Worm (Caenorhabditis elegans) whole organism, early embryonic: ENCODE results near the gene lrpr-1.

Experiments
- B0310.2 ChIP-seq: sonication (generic microtip); optimal IDR thresholded peaks from 2 replicates; lab custom pipeline; 2016; ENCODE audit warnings: mild to moderate bottlenecking, missing genetic modification characterization, missing compliant biosample characterization
- F13C5.2 ChIP-seq: sonication (generic microtip); optimal IDR thresholded peaks from 2 replicates; lab custom pipeline; 2017; ENCODE audit warnings: mild to moderate bottlenecking, missing genetic modification characterization, inconsistent platforms, missing compliant biosample characterization
- aly-1 ChIP-seq: sonication (generic microtip); optimal IDR thresholded peaks from 2 replicates; lab custom pipeline; 2016; ENCODE audit warnings: missing genetic modification characterization, missing compliant biosample characterization
- ama-1 ChIP-seq: fragments of 150-350 bp; optimal IDR thresholded peaks from 2 replicates; lab custom pipeline; 2014
- ceh-13 ChIP-seq: fragments of 200-800 bp; sonication (Bioruptor generic); optimal IDR thresholded peaks from 2 replicates; lab custom pipeline; 2018; ENCODE audit warnings: mild to moderate bottlenecking, missing genetic modification characterization, missing compliant biosample characterization
- ceh-36 ChIP-seq: sonication (generic microtip); optimal IDR thresholded peaks from 2 replicates; lab custom pipeline; 2016; ENCODE audit warnings: missing genetic modification characterization, inconsistent platforms, missing compliant biosample characterization
- ets-7 ChIP-seq: sonication (generic microtip); optimal IDR thresholded peaks from 2 replicates; lab custom pipeline; 2016; ENCODE audit warnings: missing genotype, missing genetic modification characterization, missing compliant biosample characterization
- flt-1 ChIP-seq: fragments of 200-800 bp; sonication (Bioruptor generic); IDR thresholded peaks from 2 replicates; pipeline ENCODE4 v1.3.6; 2022; ENCODE audit warnings: missing genetic modification characterization, missing compliant biosample characterization
- hmbx-1 ChIP-seq: sonication (generic microtip); optimal IDR thresholded peaks from 2 replicates; lab custom pipeline; 2016; ENCODE audit warnings: mild to moderate bottlenecking, missing genetic modification characterization, missing compliant biosample characterization
- hmg-4 ChIP-seq: fragments of 200-800 bp; sonication (Bioruptor generic); optimal IDR thresholded peaks from 2 replicates; lab custom pipeline; 2018; ENCODE audit warnings: mild to moderate bottlenecking, missing genetic modification characterization, missing compliant biosample characterization
- hnd-1 ChIP-seq: sonication (generic microtip); optimal IDR thresholded peaks from 2 replicates; lab custom pipeline; 2016; ENCODE audit warnings: missing genetic modification characterization, missing compliant biosample characterization
- pes-1 ChIP-seq: fragments of 200-800 bp; sonication (Bioruptor generic); IDR thresholded peaks from 2 replicates; pipeline ENCODE4 v1.3.6; 2022; ENCODE audit warnings: missing genetic modification reagents, missing genetic modification characterization, missing compliant biosample characterization
- scrt-1 ChIP-seq: fragments of 200-800 bp; sonication (Bioruptor generic); IDR thresholded peaks from 2 replicates; pipeline ENCODE4 v1.3.6; 2022; ENCODE audit warnings: missing genetic modification characterization, missing compliant biosample characterization
- sea-1 ChIP-seq: fragments of 200-800 bp; sonication (Bioruptor generic); conservative IDR thresholded peaks from 2 replicates; pipeline ENCODE4 v1.3.6; 2022; ENCODE audit warnings: missing genetic modification characterization, missing compliant biosample characterization
- tbx-11 ChIP-seq: fragments of 200-800 bp; sonication (Bioruptor generic); IDR thresholded peaks from 2 replicates; pipeline ENCODE4 v1.3.6; 2022; ENCODE audit warnings: missing genetic modification characterization, missing compliant biosample characterization
- tbx-37 ChIP-seq: fragments of 200-800 bp; sonication (Bioruptor generic); conservative IDR thresholded peaks from 2 replicates; pipeline ENCODE4 v1.3.6; 2022; ENCODE audit warnings: missing genetic modification reagents, missing genetic modification characterization, missing compliant biosample characterization
- tra-4 ChIP-seq: sonication (generic microtip); optimal IDR thresholded peaks from 2 replicates; lab custom pipeline; 2017; ENCODE audit warnings: missing genetic modification characterization, missing compliant biosample characterization

The lrpr-1 gene

DNA sequence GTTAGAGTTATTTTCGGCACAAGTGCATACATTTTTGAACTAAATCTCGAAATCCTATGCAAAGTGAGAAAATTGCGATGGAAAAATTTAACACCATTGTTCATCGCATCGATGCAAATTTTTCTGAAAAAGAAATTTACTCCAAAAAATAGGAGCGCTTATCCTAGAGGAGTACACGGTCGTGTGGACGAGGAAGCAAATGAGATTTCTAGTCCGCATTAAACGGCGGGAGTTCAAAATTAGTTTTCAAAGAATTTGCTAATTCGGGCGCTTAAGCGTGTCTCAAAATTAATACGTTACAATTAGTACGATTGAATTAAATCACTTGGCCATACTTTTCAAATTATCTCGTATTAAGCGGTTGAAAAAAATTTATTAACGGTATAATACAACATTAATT lies at the start of gene lrpr-1:
TSS of gene lrpr-1 (minus strand) at position 185 of the 400 bp plus-strand sequence.
- TF ChIP-seq tbx-37 (GFP tag; lab: Robert Waterston, UW) (peak; percentile 88), hmbx-1 (tag; lab: Kevin White, UChicago) (no peak), flt-1 (GFP tag; lab: Robert Waterston, UW) (peak; percentile 50; the same call in 1 of the 2 replicates)

- no peak for TF ChIP-seq pes-1 (GFP tag; lab: Robert Waterston, UW)
- no peak for TF ChIP-seq tbx-11 (GFP tag; lab: Robert Waterston, UW)
- no peak for TF ChIP-seq sea-1 (GFP tag; lab: Robert Waterston, UW)
- no peak for TF ChIP-seq hnd-1 (tag; lab: Kevin White, UChicago)
- TF ChIP-seq ets-7 (tag; lab: Kevin White, UChicago), result no peak
- no peak for TF ChIP-seq ceh-36 (tag; lab: Kevin White, UChicago)
- no peak for TF ChIP-seq tra-4 (tag; lab: Kevin White, UChicago)
- no peak for TF ChIP-seq flt-1 (GFP tag; lab: Robert Waterston, UW)
- no peak for TF ChIP-seq F13C5.2
- no peak for TF ChIP-seq B0310.2 (tag; lab: Kevin White, UChicago)
- no peak for TF ChIP-seq hmbx-1 (tag; lab: Kevin White, UChicago)
- TF ChIP-seq scrt-1, result no peak
- no peak for TF ChIP-seq hmg-4 (GFP tag; lab: Kevin White, UChicago)
- TF ChIP-seq tbx-37 (GFP tag; lab: Robert Waterston, UW), result no peak
- no peak for TF ChIP-seq ceh-13 (GFP tag; lab: Kevin White, UChicago)
- no peak for TF ChIP-seq aly-1 (tag; lab: Kevin White, UChicago)
- no peak for TF ChIP-seq ama-1 (lab: Kevin White, UChicago)
These were observed 47.0 kb upstream of the lrpr-1 start for ce11 chrV:5964658-5965178.

ce11 chrV:5963696-5964095 lies 46.0 kb upstream of the lrpr-1 start, which contains the start of gene pcm-1:
TSS of gene pcm-1 (minus strand) at chrV:5963882.
- TF ChIP-seq scrt-1 (no peak), tbx-11 (GFP tag; lab: Robert Waterston, UW) (no peak), tra-4 (tag; lab: Kevin White, UChicago) (no peak), aly-1 (tag; lab: Kevin White, UChicago) (no peak), hmbx-1 (tag; lab: Kevin White, UChicago) (no peak), sea-1 (GFP tag; lab: Robert Waterston, UW) (no peak), ama-1 (lab: Kevin White, UChicago) (no peak), tbx-37 (GFP tag; lab: Robert Waterston, UW) (no peak), ceh-36 (tag; lab: Kevin White, UChicago) (no peak)

- TF ChIP-seq hmbx-1 (tag; lab: Kevin White, UChicago) (no peak), scrt-1 (no peak), ceh-13 (GFP tag; lab: Kevin White, UChicago) (no peak), B0310.2 (tag; lab: Kevin White, UChicago) (no peak), ets-7 (tag; lab: Kevin White, UChicago) (no peak), ceh-36 (tag; lab: Kevin White, UChicago) (no peak), hnd-1 (tag; lab: Kevin White, UChicago) (no peak)
These were observed 45.4 kb upstream of the lrpr-1 start for ce11 chrV:5963092-5963491.

DNA sequence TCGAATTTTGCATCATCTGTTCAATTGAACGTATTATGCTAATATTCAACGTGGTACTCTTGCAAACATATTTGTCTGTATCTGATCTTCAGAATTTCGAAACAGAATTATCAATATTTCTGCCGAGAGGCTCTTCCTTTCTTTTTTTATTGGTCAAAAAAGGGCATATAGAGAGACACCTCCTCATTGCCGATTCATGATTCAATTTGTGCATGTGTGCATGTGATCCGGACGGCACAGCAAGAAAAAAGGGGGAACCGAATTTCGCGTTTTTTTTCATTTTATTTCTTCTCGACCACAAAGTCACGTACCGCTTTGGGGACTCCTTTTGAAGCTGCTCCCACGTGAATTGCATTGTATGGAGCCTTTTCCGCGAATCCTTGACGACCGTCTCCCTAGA lies 43.8 kb upstream of the lrpr-1 start, which contains the start of gene mcp-1:
TSS of gene mcp-1 (plus strand) at position 292 of the 400 bp plus-strand sequence.
- TF ChIP-seq sea-1 (GFP tag; lab: Robert Waterston, UW) (no peak), ama-1 (lab: Kevin White, UChicago) (no peak), tbx-37 (GFP tag; lab: Robert Waterston, UW) (no peak), hmbx-1 (tag; lab: Kevin White, UChicago) (no peak), tbx-11 (GFP tag; lab: Robert Waterston, UW) (no peak), scrt-1 (no peak), F13C5.2 (no peak), hnd-1 (tag; lab: Kevin White, UChicago) (no peak), ets-7 (tag; lab: Kevin White, UChicago) (no peak), tra-4 (tag; lab: Kevin White, UChicago) (no peak), ceh-36 (tag; lab: Kevin White, UChicago) (no peak), aly-1 (tag; lab: Kevin White, UChicago) (no peak), pes-1 (GFP tag; lab: Robert Waterston, UW) (no peak)

- no peak for TF ChIP-seq F13C5.2
- TF ChIP-seq ceh-13 (GFP tag; lab: Kevin White, UChicago), result no peak
- no peak for TF ChIP-seq aly-1 (tag; lab: Kevin White, UChicago)
- no peak for TF ChIP-seq pes-1 (GFP tag; lab: Robert Waterston, UW)
- TF ChIP-seq flt-1 (GFP tag; lab: Robert Waterston, UW), result no peak
- TF ChIP-seq hnd-1 (tag; lab: Kevin White, UChicago), result no peak
- TF ChIP-seq ceh-36 (tag; lab: Kevin White, UChicago), result no peak
- TF ChIP-seq hmg-4 (GFP tag; lab: Kevin White, UChicago), result no peak
- TF ChIP-seq ama-1 (lab: Kevin White, UChicago), result no peak
- TF ChIP-seq tra-4 (tag; lab: Kevin White, UChicago), result no peak
- TF ChIP-seq sea-1 (GFP tag; lab: Robert Waterston, UW), result no peak
- no peak for TF ChIP-seq B0310.2 (tag; lab: Kevin White, UChicago)
- no peak for TF ChIP-seq scrt-1
- no peak for TF ChIP-seq ets-7 (tag; lab: Kevin White, UChicago)
- no peak for TF ChIP-seq tbx-37 (GFP tag; lab: Robert Waterston, UW)
- no peak for TF ChIP-seq hmbx-1 (tag; lab: Kevin White, UChicago)
- no peak for TF ChIP-seq tbx-11 (GFP tag; lab: Robert Waterston, UW)
These were observed 37.9 kb upstream of the lrpr-1 start for ce11 chrV:5955627-5956026.

DNA sequence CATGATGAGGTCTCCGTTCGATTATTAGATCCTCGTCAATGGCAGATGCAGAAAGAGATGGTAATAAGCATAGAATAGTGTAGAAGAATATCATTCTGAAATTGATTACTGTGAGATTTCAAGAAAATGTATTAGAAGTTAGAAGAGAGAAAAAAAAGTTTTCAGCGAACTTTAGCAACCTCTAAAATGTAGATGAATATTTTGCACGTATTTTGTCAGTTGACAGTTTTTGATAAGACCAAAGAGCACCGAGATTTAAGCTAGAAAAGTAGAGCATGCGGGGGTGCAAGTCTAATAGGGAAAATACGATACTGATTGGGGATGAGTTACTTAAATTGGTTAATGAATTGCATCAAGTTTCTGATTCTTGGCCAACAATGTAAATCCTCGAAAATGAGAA lies 37.1 kb upstream of the lrpr-1 start, which contains the start of gene M03F8.6:
TSS of gene M03F8.6 (minus strand) at position 101 of the 400 bp plus-strand sequence.
- TF ChIP-seq flt-1 (GFP tag; lab: Robert Waterston, UW) (no peak), hnd-1 (tag; lab: Kevin White, UChicago) (no peak), ceh-13 (GFP tag; lab: Kevin White, UChicago) (no peak), scrt-1 (no peak), B0310.2 (tag; lab: Kevin White, UChicago) (no peak), ceh-36 (tag; lab: Kevin White, UChicago) (no peak)
